Fruit fly (Drosophila melanogaster): ENCODE measurements around the gene CG10254.

CG10254 gene

dm6 chr3R:23700304-23700767 lies 5.6 kb upstream of the CG10254 start, which contains the start of the genes CG31468 and Gba1a:
TSS of gene CG31468 (minus strand) at chr3R:23700354.
TSS of gene Gba1a (plus strand) at chr3R:23700621.
- no peak for TF ChIP-seq CG17801 (GFP tag; optimal IDR thresholded peaks at IDR 0.05; ENCODE audit: partially characterized antibody)

- no peak for TF ChIP-seq CG17801 (GFP tag; optimal IDR thresholded peaks at IDR 0.05; ENCODE audit: partially characterized antibody)
Measured at dm6 chr3R:23698835-23699234, 4.1 kb upstream of the CG10254 start, which contains the start of gene prt. TSS of gene prt (minus strand) at chr3R:23699027.

DNA sequence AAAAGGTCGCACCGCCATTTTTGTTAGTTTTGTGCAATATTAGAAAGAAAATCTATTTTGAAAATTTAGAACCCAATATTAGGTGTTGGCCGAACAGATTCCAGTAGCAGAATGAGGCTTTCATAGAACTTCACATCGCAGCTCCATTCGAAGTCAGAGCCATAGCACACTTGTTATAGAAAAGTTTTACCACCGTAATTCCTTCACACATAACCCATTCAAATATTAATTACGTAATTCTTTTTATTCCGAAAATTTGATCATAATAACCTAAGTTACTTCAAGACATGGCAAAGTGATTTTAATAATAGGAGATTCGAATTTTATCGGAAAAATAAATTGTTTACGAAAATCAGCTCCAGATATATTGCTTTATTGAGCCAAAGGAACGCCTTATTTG lies 1.4 kb upstream of the CG10254 start, which contains the start of gene CG10252:
TSS of gene CG10252 (minus strand) at position 101 of the 400 bp plus-strand sequence.
- TF ChIP-seq CG17801 (GFP tag; optimal IDR thresholded peaks at IDR 0.05; ENCODE audit: partially characterized antibody): no peak

- no peak for TF ChIP-seq CG17801 (GFP tag; optimal IDR thresholded peaks at IDR 0.05; ENCODE audit: partially characterized antibody)
Measured at dm6 chr3R:23686924-23687323, 7.9 kb downstream of the CG10254 start.

DNA sequence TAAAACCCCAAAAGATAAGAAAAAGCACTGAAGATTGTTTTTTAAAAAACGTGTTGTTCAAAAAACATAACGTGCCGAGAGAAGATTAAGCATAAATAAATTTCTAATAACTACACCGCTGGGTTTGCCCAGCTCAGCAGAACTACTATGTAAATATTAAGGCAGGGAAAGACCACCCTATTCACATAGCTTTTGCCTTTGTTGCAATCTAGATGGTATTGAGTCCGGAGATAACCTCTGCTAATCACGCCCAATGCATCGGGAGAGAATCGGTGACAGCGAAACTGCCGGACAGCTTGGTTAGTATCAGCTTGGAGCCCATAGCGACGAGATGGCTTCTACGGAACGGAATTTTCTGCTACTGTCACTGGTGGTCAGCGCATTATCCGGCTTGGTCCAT lies 8.8 kb downstream of the CG10254 start, which contains the start of gene SPE:
TSS of gene SPE (plus strand) at position 301 of the 400 bp plus-strand sequence.
- no peak for TF ChIP-seq CG17801 (GFP tag; optimal IDR thresholded peaks at IDR 0.05; ENCODE audit: partially characterized antibody)

- TF ChIP-seq CG17801 (GFP tag; optimal IDR thresholded peaks at IDR 0.05; ENCODE audit: partially characterized antibody): no peak
Measured at dm6 chr3R:23683757-23684156, 11.0 kb downstream of the CG10254 start, which contains the start of gene CG18754. TSS of gene CG18754 (plus strand) at chr3R:23684057.

DNA sequence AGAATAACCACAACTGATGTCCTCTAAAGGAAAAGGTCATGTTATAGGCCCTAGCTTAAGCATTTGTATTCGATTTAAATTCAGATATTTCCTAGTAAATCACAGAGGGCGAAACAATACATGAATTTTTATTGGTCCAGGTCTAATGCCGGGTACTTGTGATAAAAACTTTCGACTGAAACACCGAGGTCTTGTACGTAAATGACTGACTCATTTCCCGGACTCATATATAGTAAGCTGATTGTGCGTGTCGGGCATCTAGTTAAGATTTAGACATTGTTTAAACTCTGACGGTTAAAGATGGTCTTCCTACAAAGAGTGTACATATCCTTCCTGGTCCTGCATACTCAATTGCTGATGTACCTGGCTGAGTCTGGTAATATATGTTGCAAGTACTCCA lies 12.6 kb downstream of the CG10254 start, which contains the start of gene CG16710:
TSS of gene CG16710 (plus strand) at position 301 of the 400 bp plus-strand sequence.
- no peak for TF ChIP-seq CG17801 (GFP tag; optimal IDR thresholded peaks at IDR 0.05; ENCODE audit: partially characterized antibody)

dm6 chr3R:23679911-23680336 lies 14.9 kb downstream of the CG10254 start, which contains the start of gene eIF3d1:
TSS of gene eIF3d1 (plus strand) at chr3R:23680039.
- TF ChIP-seq CG17801 (GFP tag; optimal IDR thresholded peaks at IDR 0.05; ENCODE audit: partially characterized antibody): peak; percentile 0

- TF ChIP-seq CG17801 (GFP tag; optimal IDR thresholded peaks at IDR 0.05; ENCODE audit: partially characterized antibody): peak; percentile 97
Measured at dm6 chr3R:23678349-23679193, 16.2 kb downstream of the CG10254 start, which contains the start of gene GILT2. TSS of gene GILT2 (plus strand) at chr3R:23678895.

DNA sequence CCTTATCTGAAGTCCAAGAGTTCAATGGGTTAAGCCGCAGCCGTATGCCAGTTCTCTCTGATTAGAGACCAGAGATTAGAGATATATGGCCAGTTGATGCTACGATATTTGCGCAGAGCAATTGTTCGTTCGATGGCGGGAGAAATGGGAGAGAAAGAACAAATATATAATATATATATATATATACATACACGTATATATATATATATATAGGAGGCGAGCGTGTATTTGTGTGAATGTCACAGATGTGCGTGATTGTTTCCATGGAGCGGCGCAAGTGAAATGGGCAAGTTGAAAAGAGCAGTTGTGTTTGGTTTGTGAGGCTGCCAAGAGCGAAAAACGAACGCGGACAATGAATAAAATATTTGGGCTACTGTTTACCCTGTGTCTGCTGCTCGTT lies 17.7 kb downstream of the CG10254 start, which contains the start of gene GILT3:
TSS of gene GILT3 (plus strand) at position 301 of the 400 bp plus-strand sequence.
- no peak for TF ChIP-seq CG17801 (GFP tag; optimal IDR thresholded peaks at IDR 0.05; ENCODE audit: partially characterized antibody)

dm6 chr3R:23675646-23676045 lies 19.1 kb downstream of the CG10254 start:
- TF ChIP-seq CG17801 (GFP tag; optimal IDR thresholded peaks at IDR 0.05; ENCODE audit: partially characterized antibody): no peak

DNA sequence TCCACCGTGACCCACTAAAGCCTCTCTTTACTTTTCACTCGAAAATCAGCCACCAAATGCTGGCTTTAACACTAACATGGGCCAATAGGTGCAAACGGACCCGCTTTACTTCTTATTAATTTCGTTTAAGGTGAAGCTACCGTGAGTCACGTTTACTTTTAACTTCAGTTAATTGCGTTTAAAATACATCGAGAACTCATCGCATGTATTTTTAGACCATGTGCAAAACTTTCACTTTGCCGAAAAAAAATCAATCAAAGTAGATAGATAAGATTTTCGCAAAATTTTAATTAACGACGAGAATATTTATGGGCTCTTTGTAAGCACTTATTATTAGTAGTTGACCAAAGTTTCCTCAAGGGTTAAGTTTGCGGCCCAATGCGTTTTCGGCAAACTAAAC lies 20.4 kb downstream of the CG10254 start:
- TF ChIP-seq CG17801 (GFP tag; optimal IDR thresholded peaks at IDR 0.05; ENCODE audit: partially characterized antibody): no peak

dm6 chr3R:23673084-23673483 lies 21.7 kb downstream of the CG10254 start:
- TF ChIP-seq CG17801 (GFP tag; optimal IDR thresholded peaks at IDR 0.05; ENCODE audit: partially characterized antibody): no peak

dm6 chr3R:23669401-23670216 lies 25.2 kb downstream of the CG10254 start, which contains the start of gene CG31145:
TSS of gene CG31145 (minus strand) at chr3R:23669659.
- peak; percentile 98 for TF ChIP-seq CG17801 (GFP tag; optimal IDR thresholded peaks at IDR 0.05; ENCODE audit: partially characterized antibody)

DNA sequence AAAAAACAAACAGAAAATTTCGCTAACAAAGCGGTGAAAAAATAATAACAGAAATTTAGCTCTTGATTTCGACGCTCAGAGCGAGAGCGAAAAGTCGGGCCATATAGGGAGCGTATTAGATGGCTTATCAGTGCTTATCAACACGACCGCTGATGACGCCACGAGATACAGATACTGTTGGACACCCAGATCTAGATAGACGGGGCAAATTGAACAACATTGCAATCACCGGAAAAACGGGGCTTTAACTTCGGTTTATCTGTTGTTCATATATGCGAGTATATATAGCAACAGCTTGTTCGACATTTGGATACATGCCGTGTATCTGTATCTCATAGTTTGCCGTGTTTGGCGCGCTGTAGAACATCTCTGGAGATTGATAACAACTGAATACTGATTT lies 26.2 kb downstream of the CG10254 start:
- TF ChIP-seq CG17801 (GFP tag; optimal IDR thresholded peaks at IDR 0.05; ENCODE audit: partially characterized antibody): no peak

Measured in ovary, adult (tissue).